Worm (Caenorhabditis elegans): ENCODE data around the gene C47D12.5.

The C47D12.5 gene

ce11 chrII:11644535-11644934 is 40.5 kb downstream of the C47D12.5 start:
- no peak for TF ChIP-seq nhr-43 (tag; optimal IDR thresholded peaks at IDR 0.05; ENCODE audit: poor library complexity, severe bottlenecking)
- TF ChIP-seq skn-1 (tag; optimal IDR thresholded peaks at IDR 0.05): no peak
- TF ChIP-seq unc-39 (tag; optimal IDR thresholded peaks at IDR 0.05): no peak

ce11 chrII:11642736-11643135 is 42.3 kb downstream of the C47D12.5 start:
- no peak for TF ChIP-seq nhr-67 (tag; optimal IDR thresholded peaks at IDR 0.05)
- TF ChIP-seq lsy-12 (tag; optimal IDR thresholded peaks at IDR 0.05): no peak
- peak; percentile 67 for TF ChIP-seq nfya-1 (tag; optimal IDR thresholded peaks at IDR 0.05; ENCODE audit: insufficient read depth)
- TF ChIP-seq ceh-9 (tag; optimal IDR thresholded peaks at IDR 0.05): no peak
- TF ChIP-seq snpc-4 (tag; optimal IDR thresholded peaks at IDR 0.05): no peak
- TF ChIP-seq ceh-82 (tag; optimal IDR thresholded peaks at IDR 0.05): no peak

ce11 chrII:11642025-11642424 is 43.1 kb downstream of the C47D12.5 start:
- TF ChIP-seq tbx-2 (tag; optimal IDR thresholded peaks at IDR 0.05) (peak; percentile 48), ama-1 (optimal IDR thresholded peaks at IDR 0.05) (peak; percentile 17), nhr-23 (tag; optimal IDR thresholded peaks at IDR 0.05) (peak; percentile 51), lin-15B (tag; optimal IDR thresholded peaks at IDR 0.05) (no peak), nhr-25 (tag; optimal IDR thresholded peaks at IDR 0.05) (peak; percentile 39), ztf-11 (tag; optimal IDR thresholded peaks at IDR 0.05) (no peak), nhr-76 (tag; optimal IDR thresholded peaks at IDR 0.05) (no peak), egl-5 (tag; optimal IDR thresholded peaks at IDR 0.05) (no peak), nhr-237 (tag; optimal IDR thresholded peaks at IDR 0.05) (no peak), snpc-4 (tag; optimal IDR thresholded peaks at IDR 0.05) (no peak), aly-2 (tag; optimal IDR thresholded peaks at IDR 0.05) (no peak), egl-27 (tag; optimal IDR thresholded peaks at IDR 0.05) (no peak), fos-1 (tag; optimal IDR thresholded peaks at IDR 0.05) (no peak), nhr-43 (tag; optimal IDR thresholded peaks at IDR 0.05; ENCODE audit: poor library complexity, severe bottlenecking) (peak; percentile 64), R02D3.7 (tag; optimal IDR thresholded peaks at IDR 0.05) (no peak), nfya-1 (tag; optimal IDR thresholded peaks at IDR 0.05; ENCODE audit: insufficient read depth) (peak; percentile 20)

ce11 chrII:11637817-11638216 is 47.3 kb downstream of the C47D12.5 start:
- TF ChIP-seq tbx-2 (tag; optimal IDR thresholded peaks at IDR 0.05) (no peak), lsy-12 (tag; optimal IDR thresholded peaks at IDR 0.05) (no peak), hmg-11 (tag; optimal IDR thresholded peaks at IDR 0.05) (no peak), aly-2 (tag; optimal IDR thresholded peaks at IDR 0.05) (no peak), ceh-9 (tag; optimal IDR thresholded peaks at IDR 0.05) (no peak), fkh-10 (GFP tag; optimal IDR thresholded peaks at IDR 0.05) (no peak), snpc-4 (tag; optimal IDR thresholded peaks at IDR 0.05) (no peak), nhr-43 (tag; optimal IDR thresholded peaks at IDR 0.05; ENCODE audit: poor library complexity, severe bottlenecking) (no peak), fkh-2 (tag; optimal IDR thresholded peaks at IDR 0.05) (no peak), nhr-28 (tag; optimal IDR thresholded peaks at IDR 0.05) (no peak), lin-15B (tag; optimal IDR thresholded peaks at IDR 0.05) (no peak), nhr-12 (tag; optimal IDR thresholded peaks at IDR 0.05) (no peak), ceh-16 (tag; optimal IDR thresholded peaks at IDR 0.05) (no peak)

- no peak for TF ChIP-seq nhr-12 (tag; optimal IDR thresholded peaks at IDR 0.05)
- peak; percentile 30 for TF ChIP-seq tbx-2 (tag; optimal IDR thresholded peaks at IDR 0.05)
- no peak for TF ChIP-seq elt-1 (tag; optimal IDR thresholded peaks at IDR 0.05)
- peak; percentile 82 for TF ChIP-seq ztf-4 (tag; optimal IDR thresholded peaks at IDR 0.05)
- peak; percentile 18 for TF ChIP-seq nhr-23 (tag; optimal IDR thresholded peaks at IDR 0.05)
- no peak for TF ChIP-seq ZK546.5 (tag; optimal IDR thresholded peaks at IDR 0.05)
- no peak for TF ChIP-seq mdl-1 (tag; optimal IDR thresholded peaks at IDR 0.05)
- no peak for TF ChIP-seq fos-1 (tag; optimal IDR thresholded peaks at IDR 0.05)
- TF ChIP-seq nhr-77 (tag; optimal IDR thresholded peaks at IDR 0.05): peak; percentile 43
- no peak for TF ChIP-seq ztf-11 (tag; optimal IDR thresholded peaks at IDR 0.05)
- TF ChIP-seq skn-1 (tag; optimal IDR thresholded peaks at IDR 0.05): no peak
- TF ChIP-seq ceh-9 (tag; optimal IDR thresholded peaks at IDR 0.05): no peak
- TF ChIP-seq nhr-76 (tag; optimal IDR thresholded peaks at IDR 0.05): no peak
- peak; percentile 58 for TF ChIP-seq pha-4 (tag; optimal IDR thresholded peaks at IDR 0.05)
- TF ChIP-seq nhr-67 (tag; optimal IDR thresholded peaks at IDR 0.05): peak; percentile 1
- no peak for TF ChIP-seq fkh-2 (tag; optimal IDR thresholded peaks at IDR 0.05)
- peak; percentile 29 for TF ChIP-seq ceh-28 (tag; optimal IDR thresholded peaks at IDR 0.05)
- no peak for TF ChIP-seq egl-27 (tag; optimal IDR thresholded peaks at IDR 0.05)
- TF ChIP-seq nhr-25 (tag; optimal IDR thresholded peaks at IDR 0.05): peak; percentile 46
- TF ChIP-seq ama-1 (optimal IDR thresholded peaks at IDR 0.05): peak; percentile 2
- TF ChIP-seq ceh-16 (tag; optimal IDR thresholded peaks at IDR 0.05): no peak
- TF ChIP-seq unc-62 (GFP tag; optimal IDR thresholded peaks at IDR 0.05): no peak
- TF ChIP-seq lin-39 (tag; optimal IDR thresholded peaks at IDR 0.05): no peak
- no peak for TF ChIP-seq eor-1 (tag; optimal IDR thresholded peaks at IDR 0.05)
- TF ChIP-seq nfya-1 (tag; optimal IDR thresholded peaks at IDR 0.05; ENCODE audit: insufficient read depth): no peak
- TF ChIP-seq fkh-10 (GFP tag; optimal IDR thresholded peaks at IDR 0.05): no peak
- TF ChIP-seq daf-12 (tag; optimal IDR thresholded peaks at IDR 0.05): no peak
- no peak for TF ChIP-seq pqm-1 (tag; optimal IDR thresholded peaks at IDR 0.05)
- TF ChIP-seq nhr-43 (tag; optimal IDR thresholded peaks at IDR 0.05; ENCODE audit: poor library complexity, severe bottlenecking): peak; percentile 72
- peak; percentile 54 for TF ChIP-seq aly-2 (tag; optimal IDR thresholded peaks at IDR 0.05)
- TF ChIP-seq ceh-82 (tag; optimal IDR thresholded peaks at IDR 0.05): no peak
- TF ChIP-seq R02D3.7 (tag; optimal IDR thresholded peaks at IDR 0.05): no peak
- TF ChIP-seq sea-2 (GFP tag; optimal IDR thresholded peaks at IDR 0.05): no peak
- TF ChIP-seq nhr-28 (tag; optimal IDR thresholded peaks at IDR 0.05): no peak
Measured at ce11 chrII:11637189-11637754, 47.8 kb downstream of the C47D12.5 start.
